Worm (Caenorhabditis elegans) whole organism, mixed stage, embryonic: ENCODE data around the gene rip-1.

ENCODE experiments used
- M03D4.4 ChIP-seq: sonication (generic microtip); optimal IDR thresholded peaks from 2 replicates; lab custom pipeline; 2017; ENCODE audit warnings: mild to moderate bottlenecking, missing genetic modification characterization, missing compliant biosample characterization
- blmp-1 ChIP-seq: fragments of 150-350 bp; optimal IDR thresholded peaks from 2 replicates; lab custom pipeline; 2014; ENCODE audit warnings: missing biosample characterization, missing genetic modification characterization
- ceh-39 ChIP-seq: fragments of 150-350 bp; optimal IDR thresholded peaks from 2 replicates; lab custom pipeline; 2014; ENCODE audit warnings: missing biosample characterization, missing genetic modification characterization
- ceh-43 ChIP-seq: fragments of 200-800 bp; sonication (Bioruptor generic); optimal IDR thresholded peaks from 2 replicates; lab custom pipeline; 2018; ENCODE audit warnings: mild to moderate bottlenecking, missing genetic modification characterization, moderate library complexity, missing compliant biosample characterization
- ceh-83 ChIP-seq: fragments of 200-800 bp; sonication (Bioruptor generic); optimal IDR thresholded peaks from 2 replicates; lab custom pipeline; 2018; ENCODE audit warnings: mild to moderate bottlenecking, missing genetic modification characterization, missing compliant biosample characterization
- ces-1 ChIP-seq: fragments of 150-350 bp; optimal IDR thresholded peaks from 2 replicates; lab custom pipeline; 2014; ENCODE audit warnings: missing biosample characterization, missing genetic modification reagents, missing genetic modification characterization
- cnd-1 ChIP-seq: fragments of 200-800 bp; sonication (Bioruptor generic); optimal IDR thresholded peaks from 2 replicates; lab custom pipeline; 2018; ENCODE audit warnings: mild to moderate bottlenecking, missing genetic modification characterization, missing compliant biosample characterization
- drap-1 ChIP-seq: fragments of 200-800 bp; sonication (Bioruptor generic); optimal IDR thresholded peaks from 3 replicates; lab custom pipeline; 2018; ENCODE audit warnings: mild to moderate bottlenecking, missing genetic modification characterization, missing compliant biosample characterization
- elt-1 ChIP-seq: sonication (generic microtip); optimal IDR thresholded peaks from 2 replicates; lab custom pipeline; 2017; ENCODE audit warnings: missing genetic modification characterization, mild to moderate bottlenecking, missing compliant biosample characterization, antibody characterized with exemption, moderate library complexity, borderline replicate concordance; ENCODE audit not compliant: insufficient read depth
- elt-3 ChIP-seq: fragments of 150-350 bp; optimal IDR thresholded peaks from 2 replicates; lab custom pipeline; 2014; ENCODE audit warnings: missing biosample characterization, missing genetic modification characterization
- flh-1 ChIP-seq: fragments of 200-800 bp; sonication (Bioruptor generic); optimal IDR thresholded peaks from 2 replicates; lab custom pipeline; 2018; ENCODE audit warnings: mild to moderate bottlenecking, missing genetic modification characterization, moderate library complexity, missing compliant biosample characterization
- ham-2 ChIP-seq: fragments of 200-800 bp; sonication (Bioruptor generic); optimal IDR thresholded peaks from 2 replicates; lab custom pipeline; 2018; ENCODE audit warnings: mild to moderate bottlenecking, missing genetic modification characterization, missing compliant biosample characterization
- lin-13 ChIP-seq: fragments of 150-350 bp; optimal IDR thresholded peaks from 2 replicates; lab custom pipeline; 2014; ENCODE audit warnings: missing biosample characterization, missing genetic modification characterization
- lin-32 ChIP-seq: fragments of 200-800 bp; sonication (Bioruptor generic); optimal IDR thresholded peaks from 2 replicates; lab custom pipeline; 2018; ENCODE audit warnings: mild to moderate bottlenecking, missing genetic modification characterization, missing compliant biosample characterization
- lsy-2 ChIP-seq: fragments of 150-350 bp; optimal IDR thresholded peaks from 2 replicates; lab custom pipeline; 2014; ENCODE audit warnings: missing biosample characterization, missing genetic modification characterization
- mab-5 ChIP-seq: fragments of 150-350 bp; optimal IDR thresholded peaks from 2 replicates; lab custom pipeline; 2014; ENCODE audit warnings: missing biosample characterization, missing genetic modification characterization
- mep-1 ChIP-seq: fragments of 150-350 bp; optimal IDR thresholded peaks from 2 replicates; lab custom pipeline; 2017; ENCODE audit warnings: missing biosample characterization, missing genetic modification reagents, missing genetic modification characterization, inconsistent platforms
- mls-2 ChIP-seq: sonication (generic microtip); optimal IDR thresholded peaks from 2 replicates; lab custom pipeline; 2016; ENCODE audit warnings: mild to moderate bottlenecking, missing genetic modification characterization, moderate library complexity, missing compliant biosample characterization
- nhr-2 ChIP-seq: fragments of 150-350 bp; optimal IDR thresholded peaks from 2 replicates; lab custom pipeline; 2014; ENCODE audit warnings: missing biosample characterization, missing genetic modification characterization
- nhr-237 ChIP-seq: fragments of 150-350 bp; optimal IDR thresholded peaks from 2 replicates; lab custom pipeline; 2014; ENCODE audit warnings: missing biosample characterization, missing genetic modification characterization
- nhr-28 ChIP-seq: fragments of 150-350 bp; optimal IDR thresholded peaks from 2 replicates; lab custom pipeline; 2014; ENCODE audit warnings: missing biosample characterization, missing genetic modification characterization
- nhr-76 ChIP-seq: sonication (generic microtip); optimal IDR thresholded peaks from 2 replicates; lab custom pipeline; 2017; ENCODE audit warnings: missing biosample characterization, missing genetic modification characterization
- pha-4 ChIP-seq: fragments of 150-350 bp; optimal IDR thresholded peaks from 2 replicates; lab custom pipeline; 2018; ENCODE audit warnings: missing biosample characterization, missing genetic modification reagents, missing genetic modification characterization
- sem-2 ChIP-seq: fragments of 200-800 bp; sonication (Bioruptor generic); optimal IDR thresholded peaks from 2 replicates; lab custom pipeline; 2018; ENCODE audit warnings: mild to moderate bottlenecking, missing genetic modification characterization, missing compliant biosample characterization
- snpc-4 ChIP-seq: fragments of 150-350 bp; optimal IDR thresholded peaks from 2 replicates; lab custom pipeline; 2014; ENCODE audit warnings: missing biosample characterization, missing genetic modification characterization
- sptf-1 ChIP-seq: sonication (generic microtip); optimal IDR thresholded peaks from 2 replicates; lab custom pipeline; 2017; ENCODE audit warnings: mild to moderate bottlenecking, missing genetic modification characterization, moderate library complexity, missing compliant biosample characterization
- tbx-8 ChIP-seq: fragments of 200-800 bp; sonication (Bioruptor generic); optimal IDR thresholded peaks from 2 replicates; lab custom pipeline; 2018; ENCODE audit warnings: mild to moderate bottlenecking, missing genetic modification characterization, moderate library complexity, missing compliant biosample characterization
- unc-120 ChIP-seq: sonication (generic microtip); optimal IDR thresholded peaks from 2 replicates; lab custom pipeline; 2017; ENCODE audit warnings: missing genetic modification characterization, missing compliant biosample characterization; ENCODE audit not compliant: poor library complexity, severe bottlenecking
- unc-39 ChIP-seq: fragments of 150-350 bp; optimal IDR thresholded peaks from 2 replicates; lab custom pipeline; 2014; ENCODE audit warnings: missing biosample characterization, missing genetic modification characterization
- zip-8 ChIP-seq: fragments of 150-350 bp; optimal IDR thresholded peaks from 2 replicates; lab custom pipeline; 2014; ENCODE audit warnings: missing biosample characterization, missing genetic modification characterization
- ztf-11 ChIP-seq: fragments of 150-350 bp; optimal IDR thresholded peaks from 2 replicates; lab custom pipeline; 2014; ENCODE audit warnings: missing biosample characterization, missing genetic modification characterization

rip-1 gene

DNA sequence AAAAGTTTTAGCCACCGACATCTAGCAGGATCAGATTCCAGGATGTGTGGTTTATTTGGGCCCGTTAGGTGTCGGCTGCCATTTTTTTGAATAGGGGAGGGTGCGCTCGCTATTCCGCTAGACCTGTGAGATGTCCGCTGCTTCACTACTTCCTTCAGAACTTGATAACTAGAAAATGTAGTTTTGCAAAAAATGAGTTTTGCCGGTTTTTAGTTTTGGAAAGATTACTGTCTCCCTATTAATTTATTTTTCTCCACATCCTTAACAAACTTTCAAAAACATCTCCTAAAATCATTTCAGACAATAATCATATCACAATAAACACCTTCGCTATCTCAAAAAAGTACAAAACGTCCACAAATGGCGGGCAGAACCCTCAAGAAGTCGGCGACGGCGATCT lies 36.3 kb upstream of the rip-1 start, which contains the start of gene vglu-2:
Gene vglu-2 (plus strand): TSS at position 301 of the 400 bp plus-strand sequence.
- no peak for TF ChIP-seq unc-39
- no peak for TF ChIP-seq ceh-83 (GFP tag; lab: Kevin White, UChicago)
- no peak for TF ChIP-seq ceh-43
- TF ChIP-seq, all 35 proteins: peak for 0

DNA sequence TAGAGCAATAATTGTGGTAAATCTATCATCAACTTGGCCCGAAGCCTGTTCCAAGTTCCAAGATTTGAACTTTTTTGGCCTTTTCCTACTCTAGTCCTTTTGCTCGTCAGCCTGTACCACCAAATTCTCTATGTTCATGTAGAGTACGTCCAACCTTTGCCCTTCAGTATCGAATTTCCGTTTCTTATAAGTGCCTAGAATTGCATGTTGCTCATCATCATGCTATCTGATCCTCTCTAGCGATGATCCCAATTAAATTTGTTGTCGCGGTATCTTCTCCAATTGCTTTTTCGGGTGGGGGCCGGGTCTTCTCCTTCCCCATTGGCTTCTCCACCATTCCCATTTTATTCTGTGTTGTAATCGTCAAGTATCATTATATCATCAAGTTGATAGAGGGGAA lies 35.4 kb upstream of the rip-1 start:
- TF ChIP-seq pha-4 (no peak), elt-3 (tag; lab: Kevin White, UChicago) (no peak), unc-120 (no peak), sem-2 (no peak), lsy-2 (tag; lab: Kevin White, UChicago) (no peak), nhr-28 (tag; lab: Kevin White, UChicago) (no peak), M03D4.4 (tag; lab: Kevin White, UChicago) (no peak)
- TF ChIP-seq, all 35 proteins: peak for 0

- TF ChIP-seq elt-3 (tag; lab: Kevin White, UChicago), result no peak
- TF ChIP-seq blmp-1 (tag; lab: Kevin White, UChicago), result no peak
- no peak for TF ChIP-seq cnd-1 (tag; lab: Kevin White, UChicago)
These were observed 34.8 kb upstream of the rip-1 start for ce11 chrIII:10293362-10293761.

ce11 chrIII:10290541-10290940 lies 32.0 kb upstream of the rip-1 start:
- TF ChIP-seq lin-32 (no peak), mep-1 (tag; lab: Kevin White, UChicago) (no peak), flh-1 (no peak), nhr-237 (tag; lab: Kevin White, UChicago) (no peak), drap-1 (GFP tag; lab: Kevin White, UChicago) (no peak), mls-2 (tag; lab: Kevin White, UChicago) (no peak), ceh-39 (no peak), ceh-43 (no peak), zip-8 (tag; lab: Kevin White, UChicago) (no peak)
- TF ChIP-seq, all 35 proteins: peak for 0

- TF ChIP-seq nhr-237 (tag; lab: Kevin White, UChicago) (no peak), mls-2 (tag; lab: Kevin White, UChicago) (no peak), elt-1 (tag; lab: Kevin White, UChicago) (no peak), nhr-2 (tag; lab: Kevin White, UChicago) (no peak), unc-120 (no peak), flh-1 (no peak), cnd-1 (tag; lab: Kevin White, UChicago) (no peak)
These were observed 31.2 kb upstream of the rip-1 start for ce11 chrIII:10289790-10290189.

- TF ChIP-seq lin-13 (tag; lab: Kevin White, UChicago) (no peak), snpc-4 (tag; lab: Kevin White, UChicago) (no peak), drap-1 (GFP tag; lab: Kevin White, UChicago) (no peak), sptf-1 (no peak), elt-1 (tag; lab: Kevin White, UChicago) (no peak), unc-120 (no peak), ceh-43 (no peak), ceh-83 (GFP tag; lab: Kevin White, UChicago) (no peak), tbx-8 (GFP tag; lab: Kevin White, UChicago) (no peak), ztf-11 (tag; lab: Kevin White, UChicago) (no peak), cnd-1 (tag; lab: Kevin White, UChicago) (no peak), nhr-237 (tag; lab: Kevin White, UChicago) (no peak), mls-2 (tag; lab: Kevin White, UChicago) (no peak), blmp-1 (tag; lab: Kevin White, UChicago) (no peak), ham-2 (GFP tag; lab: Kevin White, UChicago) (no peak), ceh-39 (no peak), mep-1 (tag; lab: Kevin White, UChicago) (no peak)
These were observed 27.1 kb upstream of the rip-1 start, which contains the start of gene K10G9.2 for ce11 chrIII:10285623-10286022. Gene K10G9.2 (plus strand): TSS chrIII:10285923.

ce11 chrIII:10284214-10284613 lies 25.7 kb upstream of the rip-1 start:
- TF ChIP-seq M03D4.4 (tag; lab: Kevin White, UChicago), result peak; percentile 38
- no peak for TF ChIP-seq ham-2 (GFP tag; lab: Kevin White, UChicago)
- TF ChIP-seq pha-4, result no peak
- TF ChIP-seq unc-120, result peak; percentile 68
- no peak for TF ChIP-seq unc-39
- peak; percentile 45 for TF ChIP-seq sptf-1
- TF ChIP-seq mls-2 (tag; lab: Kevin White, UChicago), result peak; percentile 69
- TF ChIP-seq cnd-1 (tag; lab: Kevin White, UChicago), result no peak
- TF ChIP-seq nhr-76 (tag; lab: Kevin White, UChicago), result no peak
- TF ChIP-seq ceh-43, result no peak
- no peak for TF ChIP-seq nhr-2 (tag; lab: Kevin White, UChicago)
- TF ChIP-seq zip-8 (tag; lab: Kevin White, UChicago), result no peak
- TF ChIP-seq ztf-11 (tag; lab: Kevin White, UChicago), result no peak
- TF ChIP-seq ces-1, result peak; percentile 99
- no peak for TF ChIP-seq nhr-237 (tag; lab: Kevin White, UChicago)
- no peak for TF ChIP-seq ceh-39
- no peak for TF ChIP-seq mep-1 (tag; lab: Kevin White, UChicago)
- TF ChIP-seq mab-5 (tag; lab: Kevin White, UChicago), result no peak
- peak; percentile 0 for TF ChIP-seq lsy-2 (tag; lab: Kevin White, UChicago)
- TF ChIP-seq lin-13 (tag; lab: Kevin White, UChicago), result no peak
